Worm (Caenorhabditis elegans) whole organism, young adult: Measurements from ENCODE around the gene sec-61.B.

Source experiments
- B0035.1 ChIP-seq: sonication (generic microtip); optimal IDR thresholded peaks from 2 replicates; lab custom pipeline; 2016; ENCODE audit warnings: missing genetic modification characterization, mild to moderate bottlenecking, missing compliant biosample characterization, missing genotype, missing genetic modification reagents
- B0261.1 ChIP-seq: sonication (generic microtip); optimal IDR thresholded peaks from 2 replicates; lab custom pipeline; 2016; ENCODE audit warnings: mild to moderate bottlenecking, missing genetic modification characterization, moderate library complexity, missing compliant biosample characterization
- F23B12.7 ChIP-seq: sonication (generic microtip); optimal IDR thresholded peaks from 2 replicates; lab custom pipeline; 2017; ENCODE audit warnings: missing genetic modification characterization, mild to moderate bottlenecking, missing compliant biosample characterization, antibody characterized with exemption, moderate library complexity; ENCODE audit not compliant: insufficient read depth
- F33H1.4 ChIP-seq: fragments of 200-800 bp; sonication (Bioruptor generic); IDR thresholded peaks from 2 replicates; pipeline ENCODE4 v1.3.6; 2022; ENCODE audit warnings: missing genetic modification reagents, missing genetic modification characterization, missing compliant biosample characterization
- K12H6.12 ChIP-seq: fragments of 200-800 bp; sonication (Bioruptor generic); optimal IDR thresholded peaks from 2 replicates; lab custom pipeline; 2018; ENCODE audit warnings: mild to moderate bottlenecking, missing genetic modification characterization, missing compliant biosample characterization
- Y56A3A.18 ChIP-seq: fragments of 200-800 bp; sonication (Bioruptor generic); IDR thresholded peaks from 2 replicates; pipeline ENCODE4 v1.3.6; 2022; ENCODE audit warnings: missing genetic modification reagents, missing genetic modification characterization, missing compliant biosample characterization
- ZK185.1 ChIP-seq: sonication (generic microtip); optimal IDR thresholded peaks from 2 replicates; lab custom pipeline; 2016; ENCODE audit warnings: mild to moderate bottlenecking, missing genetic modification characterization, missing compliant biosample characterization; ENCODE audit not compliant: poor library complexity, severe bottlenecking
- attf-3 ChIP-seq: fragments of 200-800 bp; sonication (Bioruptor generic); conservative IDR thresholded peaks from 2 replicates; pipeline ENCODE4 v1.3.6; 2022; ENCODE audit warnings: missing genetic modification reagents, missing genetic modification characterization, missing compliant biosample characterization
- ceh-91 ChIP-seq: fragments of 200-800 bp; sonication (Bioruptor generic); IDR thresholded peaks from 2 replicates; pipeline ENCODE4 v1.3.6; 2022; ENCODE audit warnings: missing genetic modification reagents, missing genetic modification characterization, missing compliant biosample characterization
- dox-1 ChIP-seq: fragments of 200-800 bp; sonication (Bioruptor generic); IDR thresholded peaks from 2 replicates; pipeline ENCODE4 v1.3.6; 2022; ENCODE audit warnings: missing genetic modification reagents, missing genetic modification characterization, missing compliant biosample characterization
- dpff-1 ChIP-seq: sonication (generic microtip); optimal IDR thresholded peaks from 2 replicates; lab custom pipeline; 2017; ENCODE audit warnings: mild to moderate bottlenecking, missing genetic modification characterization, missing compliant biosample characterization
- gei-17 ChIP-seq: fragments of 200-800 bp; sonication (Bioruptor generic); optimal IDR thresholded peaks from 2 replicates; lab custom pipeline; 2018; ENCODE audit warnings: mild to moderate bottlenecking, missing genetic modification characterization, missing compliant biosample characterization
- hsf-1 ChIP-seq: fragments of 200-800 bp; sonication (Bioruptor generic); IDR thresholded peaks from 2 replicates; pipeline ENCODE4 v1.3.6; 2022; ENCODE audit warnings: missing genetic modification reagents, missing genetic modification characterization, missing compliant biosample characterization
- lsy-27 ChIP-seq: sonication (generic microtip); optimal IDR thresholded peaks from 2 replicates; lab custom pipeline; 2017; ENCODE audit warnings: missing genetic modification characterization, mild to moderate bottlenecking, missing compliant biosample characterization, antibody characterized with exemption, missing genotype, borderline replicate concordance; ENCODE audit not compliant: insufficient read depth
- madf-3 ChIP-seq: fragments of 200-800 bp; sonication (Bioruptor generic); IDR thresholded peaks from 2 replicates; pipeline ENCODE4 v1.3.6; 2022; ENCODE audit warnings: missing genetic modification reagents, missing genetic modification characterization, missing compliant biosample characterization
- madf-6 ChIP-seq: fragments of 200-800 bp; sonication (Bioruptor generic); IDR thresholded peaks from 2 replicates; pipeline ENCODE4 v1.3.6; 2022; ENCODE audit warnings: missing genetic modification reagents, missing genetic modification characterization, missing compliant biosample characterization
- mcd-1 ChIP-seq: fragments of 200-800 bp; sonication (Bioruptor generic); IDR thresholded peaks from 2 replicates; pipeline ENCODE4 v1.3.6; 2022; ENCODE audit warnings: missing genetic modification reagents, missing genetic modification characterization, missing compliant biosample characterization
- mxl-1 ChIP-seq: sonication (generic microtip); optimal IDR thresholded peaks from 2 replicates; lab custom pipeline; 2016; ENCODE audit warnings: missing genetic modification characterization, missing compliant biosample characterization
- repo-1 ChIP-seq: sonication (generic microtip); optimal IDR thresholded peaks from 2 replicates; lab custom pipeline; 2017; ENCODE audit warnings: mild to moderate bottlenecking, missing genetic modification characterization, missing compliant biosample characterization
- tlf-1 ChIP-seq: fragments of 200-800 bp; sonication (Bioruptor generic); optimal IDR thresholded peaks from 2 replicates; lab custom pipeline; 2018; ENCODE audit warnings: mild to moderate bottlenecking, missing genetic modification characterization, missing compliant biosample characterization
- ztf-18 ChIP-seq: sonication (generic microtip); optimal IDR thresholded peaks from 2 replicates; lab custom pipeline; 2016; ENCODE audit warnings: missing genotype, mild to moderate bottlenecking, missing genetic modification characterization, missing compliant biosample characterization

Gene sec-61.B

DNA sequence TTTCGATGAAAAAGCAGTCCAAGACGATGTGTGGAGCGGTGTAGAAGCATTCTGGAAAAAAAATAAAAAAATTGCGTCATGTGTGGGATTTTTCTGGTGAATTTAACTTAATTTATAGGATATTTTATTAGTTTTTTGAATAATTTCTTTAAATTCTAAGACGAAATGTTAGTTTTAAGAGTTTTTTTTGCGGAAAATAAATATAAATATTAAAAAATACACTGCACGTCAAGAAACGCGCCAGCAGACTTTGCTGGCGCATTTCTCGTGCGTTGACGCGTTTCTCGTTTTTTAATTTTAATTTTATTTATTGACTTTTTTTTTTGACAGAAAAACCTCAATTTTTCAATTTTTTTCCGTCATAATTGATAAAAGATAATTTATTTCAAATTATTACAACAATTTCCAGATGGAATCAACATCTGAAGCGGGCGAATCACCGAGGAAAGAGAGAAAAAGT lies 39.6 kb downstream of the sec-61.B start, which contains the start of the genes ppgn-1 and tftc-1 (continued):
- no peak for TF ChIP-seq ZK185.1 (tag; lab: Kevin White, UChicago)
- TF ChIP-seq F33H1.4 (GFP tag; lab: Robert Waterston, UW): no peak
- TF ChIP-seq ceh-91 (GFP tag; lab: Robert Waterston, UW): no peak
- TF ChIP-seq B0035.1 (tag; lab: Kevin White, UChicago): no peak
- TF ChIP-seq dox-1 (GFP tag; lab: Robert Waterston, UW): no peak
- TF ChIP-seq ztf-18 (tag; lab: Kevin White, UChicago): peak; percentile 92
- TF ChIP-seq madf-3: no peak
- TF ChIP-seq Y56A3A.18: no peak
- no peak for TF ChIP-seq K12H6.12 (tag; lab: Kevin White, UChicago)
- peak; percentile 16 for TF ChIP-seq repo-1
- TF ChIP-seq tlf-1 (GFP tag; lab: Kevin White, UChicago): no peak
- no peak for TF ChIP-seq B0261.1
- TF ChIP-seq lsy-27: no peak
- peak; percentile 9 for TF ChIP-seq F23B12.7 (tag; lab: Kevin White, UChicago)
- TF ChIP-seq attf-3 (GFP tag; lab: Robert Waterston, UW): no peak
- TF ChIP-seq mxl-1 (tag; lab: Kevin White, UChicago): no peak
- peak; percentile 71 for TF ChIP-seq mcd-1 (GFP tag; lab: Robert Waterston, UW)
- TF ChIP-seq hsf-1: no peak
- TF ChIP-seq madf-6 (GFP tag; lab: Robert Waterston, UW): no peak
- no peak for TF ChIP-seq dpff-1 (tag; lab: Kevin White, UChicago)
- no peak for TF ChIP-seq gei-17 (GFP tag; lab: Kevin White, UChicago)
- TF ChIP-seq, all 124 proteins: peak for 9
